Fruit fly (Drosophila melanogaster): ENCODE results near the gene CkIIalpha-i1.

CkIIalpha-i1 gene

DNA sequence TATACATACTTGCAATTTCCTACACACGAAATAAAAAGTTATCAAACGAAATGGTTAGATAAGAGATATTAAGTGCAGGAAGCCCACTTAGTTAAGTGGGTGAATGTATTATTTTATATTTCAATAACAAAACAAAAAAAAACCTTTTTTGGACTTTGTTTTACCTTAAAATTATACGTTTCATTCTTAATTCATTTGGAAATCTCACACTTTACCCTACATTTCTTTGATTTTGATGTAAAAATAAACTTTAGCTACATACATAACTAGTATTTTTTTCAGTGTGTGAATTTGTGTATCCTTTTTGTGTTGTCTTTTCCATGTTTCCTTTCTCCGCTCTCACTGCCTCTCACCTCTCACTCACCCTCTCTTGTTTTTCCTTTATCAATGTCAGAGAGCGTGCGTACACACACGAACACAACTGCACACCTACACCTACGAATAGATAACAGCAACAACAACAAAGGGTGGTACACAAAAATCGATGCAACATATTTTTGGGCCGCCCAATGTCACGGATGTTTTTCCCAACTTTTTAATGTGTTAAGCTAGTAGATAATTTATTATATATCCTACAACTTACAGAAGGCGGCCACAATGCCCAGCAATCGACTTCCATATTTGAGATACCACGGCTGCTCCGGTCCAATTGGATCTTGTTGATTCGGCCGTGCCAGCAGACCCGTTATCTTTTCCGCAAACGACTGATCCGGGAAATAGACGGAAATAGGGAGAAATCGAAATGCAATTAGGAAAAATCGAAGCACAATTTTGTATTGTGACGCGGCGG lies 1.2 kb upstream of the CkIIalpha-i1 start (continued):
- TF ChIP-seq Xrp1 (GFP tag; IDR thresholded peaks at IDR 0.05) (peak; percentile 76; the same call in 1 of the 2 replicates), Atf6 (GFP tag; IDR thresholded peaks at IDR 0.05) (peak; percentile 48; the same call in 1 of the 2 replicates), CG34224 (GFP tag; IDR thresholded peaks at IDR 0.05; ENCODE audit: partially characterized antibody) (no peak), klu (GFP tag; IDR thresholded peaks at IDR 0.05) (no peak), CG6175 (GFP tag; IDR thresholded peaks at IDR 0.05) (no peak), Dbx (GFP tag; IDR thresholded peaks at IDR 0.05) (peak; percentile 82; the same call in 2 of the 3 replicates), Doc3 (GFP tag; IDR thresholded peaks at IDR 0.05; ENCODE audit: partially characterized antibody) (no peak), ftz-f1 (GFP tag; optimal IDR thresholded peaks at IDR 0.05) (no peak), Side (GFP tag; optimal IDR thresholded peaks at IDR 0.05) (peak; percentile 40), CG3838 (GFP tag; optimal IDR thresholded peaks at IDR 0.05) (no peak), Nf-YC (tag; optimal IDR thresholded peaks at IDR 0.05) (peak; percentile 44), CG15514 (GFP tag; optimal IDR thresholded peaks at IDR 0.05) (no peak), CG31365 (tag; optimal IDR thresholded peaks at IDR 0.05) (no peak), chinmo (GFP tag; IDR thresholded peaks at IDR 0.05; ENCODE audit: partially characterized antibody) (0 out of 4 replicates have a peak, but pooled peaks have one; percentile 55), Antp (GFP tag; optimal IDR thresholded peaks at IDR 0.05) (no peak), Aef1 (GFP tag; IDR thresholded peaks at IDR 0.05) (peak; percentile 46), Bgb (GFP tag; IDR thresholded peaks at IDR 0.05; ENCODE audit: partially characterized antibody) (no peak), Dip2 (GFP tag; IDR thresholded peaks at IDR 0.05) (no peak), CG3281 (GFP tag; optimal IDR thresholded peaks at IDR 0.05) (peak; percentile 77), btn (GFP tag; optimal IDR thresholded peaks at IDR 0.05) (peak; percentile 15), CG8089 (GFP tag; optimal IDR thresholded peaks at IDR 0.05) (peak; percentile 27), lmd (GFP tag; IDR thresholded peaks at IDR 0.05) (no peak; the same call in 1 of the 2 replicates), HLH4C (GFP tag; IDR thresholded peaks at IDR 0.05; ENCODE audit: partially characterized antibody) (no peak), CG17612 (GFP tag; IDR thresholded peaks at IDR 0.05) (0 out of 2 replicates have a peak, but pooled peaks have one; percentile 24), gce (GFP tag; IDR thresholded peaks at IDR 0.05) (no peak), cad (GFP tag; optimal IDR thresholded peaks at IDR 0.05) (no peak), vvl (GFP tag; IDR thresholded peaks at IDR 0.05) (peak; percentile 69), sob (GFP tag; IDR thresholded peaks at IDR 0.05) (peak; percentile 54; the same call in 1 of the 2 replicates), eve (GFP tag; optimal IDR thresholded peaks at IDR 0.05) (peak in 1 of 2 experiments; percentile 82), crp (GFP tag; optimal IDR thresholded peaks at IDR 0.05) (peak in 1 of 2 experiments; percentile 11), CG10959 (GFP tag; IDR thresholded peaks at IDR 0.05) (no peak), ranshi (GFP tag; IDR thresholded peaks at IDR 0.05) (peak; percentile 63; the same call in 1 of the 2 replicates), CG9817 (tag; optimal IDR thresholded peaks at IDR 0.05) (peak; percentile 46), phol (tag; optimal IDR thresholded peaks at IDR 0.05) (peak; percentile 78), Blimp-1 (GFP tag; optimal IDR thresholded peaks at IDR 0.05) (peak; percentile 76), Myb (GFP tag; optimal IDR thresholded peaks at IDR 0.05) (peak; percentile 6), CG8290 (GFP tag; optimal IDR thresholded peaks at IDR 0.05) (no peak), CG8290 (tag; optimal IDR thresholded peaks at IDR 0.05) (no peak), slbo (GFP tag; IDR thresholded peaks at IDR 0.05) (peak; percentile 71), Bteb2 (GFP tag; optimal IDR thresholded peaks at IDR 0.05) (peak; percentile 32), Xbp1 (GFP tag; optimal IDR thresholded peaks at IDR 0.05) (peak; percentile 69), Ets65A (GFP tag) (no peak), Dip3 (GFP tag; optimal IDR thresholded peaks at IDR 0.05) (peak; percentile 21), zfh2 (GFP tag; optimal IDR thresholded peaks at IDR 0.05) (no peak), CG8478 (optimal IDR thresholded peaks at IDR 0.05) (no peak), pho (GFP tag; optimal IDR thresholded peaks at IDR 0.05) (peak; percentile 32), CG17829 (tag; optimal IDR thresholded peaks at IDR 0.05) (peak; percentile 51), CG9797 (GFP tag; optimal IDR thresholded peaks at IDR 0.05) (no peak), D19B (GFP tag; optimal IDR thresholded peaks at IDR 0.05) (peak; percentile 62), Pdp1 (GFP tag; optimal IDR thresholded peaks at IDR 0.05) (peak; percentile 59 to 65)
